Worm (Caenorhabditis elegans) whole organism, L3 larva: ENCODE data around the gene K12G11.6.

Source experiments
- R02D3.7 ChIP-seq: fragments of 150-350 bp; optimal IDR thresholded peaks from 2 replicates; lab custom pipeline; 2014; ENCODE audit warnings: missing biosample characterization, missing genetic modification characterization
- ZK546.5 ChIP-seq: sonication (generic microtip); optimal IDR thresholded peaks from 2 replicates; lab custom pipeline; 2017; ENCODE audit warnings: missing biosample characterization, missing genetic modification characterization
- aly-2 ChIP-seq: fragments of 150-350 bp; optimal IDR thresholded peaks from 2 replicates; lab custom pipeline; 2014; ENCODE audit warnings: missing biosample characterization, missing genetic modification characterization
- ama-1 ChIP-seq: fragments of 150-350 bp; optimal IDR thresholded peaks from 2 replicates; lab custom pipeline; 2018
- ceh-28 ChIP-seq: fragments of 150-350 bp; optimal IDR thresholded peaks from 2 replicates; lab custom pipeline; 2014; ENCODE audit warnings: missing biosample characterization, missing genetic modification reagents, missing genetic modification characterization
- ceh-9 ChIP-seq: sonication (generic microtip); optimal IDR thresholded peaks from 2 replicates; lab custom pipeline; 2018; ENCODE audit warnings: missing biosample characterization, missing genetic modification characterization
- daf-12 ChIP-seq: fragments of 150-350 bp; optimal IDR thresholded peaks from 2 replicates; lab custom pipeline; 2014; ENCODE audit warnings: missing biosample characterization, missing genetic modification reagents, missing genetic modification characterization
- egl-27 ChIP-seq: sonication (generic microtip); optimal IDR thresholded peaks from 4 replicates; lab custom pipeline; 2017; ENCODE audit warnings: missing biosample characterization, missing genetic modification reagents, missing genetic modification characterization
- egl-5 ChIP-seq: fragments of 150-350 bp; optimal IDR thresholded peaks from 2 replicates; lab custom pipeline; 2017; ENCODE audit warnings: missing biosample characterization, missing genetic modification reagents, missing genetic modification characterization, inconsistent platforms
- elt-1 ChIP-seq: fragments of 150-350 bp; optimal IDR thresholded peaks from 2 replicates; lab custom pipeline; 2014; ENCODE audit warnings: missing biosample characterization, missing genetic modification characterization
- elt-2 ChIP-seq: sonication (generic microtip); optimal IDR thresholded peaks from 2 replicates; lab custom pipeline; 2016; ENCODE audit warnings: missing genetic modification reagents, mild to moderate bottlenecking, missing genetic modification characterization, missing compliant biosample characterization
- elt-3 ChIP-seq, 3 experiments: fragments of 150-350 bp in 1 of 3; sonication (generic microtip) in 2 of 3; optimal IDR thresholded peaks; 2 replicates in 2 of 3; 4 replicates in 1 of 3; lab custom pipeline; 2014 to 2017; ENCODE audit warnings: missing biosample characterization in 3 of 3, missing genetic modification characterization in 3 of 3
- fkh-10 ChIP-seq: sonication (generic microtip); optimal IDR thresholded peaks from 2 replicates; lab custom pipeline; 2017; ENCODE audit warnings: missing biosample characterization, missing genetic modification reagents, missing genetic modification characterization
- fkh-2 ChIP-seq: fragments of 150-350 bp; optimal IDR thresholded peaks from 2 replicates; lab custom pipeline; 2014; ENCODE audit warnings: missing biosample characterization, missing genetic modification reagents, missing genetic modification characterization
- hmg-11 ChIP-seq: sonication (generic microtip); optimal IDR thresholded peaks from 2 replicates; lab custom pipeline; 2016; ENCODE audit warnings: missing genetic modification characterization, missing compliant biosample characterization
- jun-1 ChIP-seq: fragments of 150-350 bp; optimal IDR thresholded peaks from 2 replicates; lab custom pipeline; 2014; ENCODE audit warnings: missing biosample characterization, missing genetic modification reagents, missing genetic modification characterization
- lin-15B ChIP-seq: fragments of 150-350 bp; optimal IDR thresholded peaks from 2 replicates; lab custom pipeline; 2014; ENCODE audit warnings: missing biosample characterization, missing genetic modification characterization
- lin-39 ChIP-seq: fragments of 150-350 bp; optimal IDR thresholded peaks from 2 replicates; lab custom pipeline; 2018; ENCODE audit warnings: missing biosample characterization, missing genetic modification reagents, missing genetic modification characterization
- mdl-1 ChIP-seq: fragments of 150-350 bp; optimal IDR thresholded peaks from 2 replicates; lab custom pipeline; 2014; ENCODE audit warnings: missing biosample characterization, missing genetic modification characterization
- nfya-1 ChIP-seq: sonication (generic microtip); optimal IDR thresholded peaks from 2 replicates; lab custom pipeline; 2017; ENCODE audit warnings: missing genetic modification characterization, mild to moderate bottlenecking, missing compliant biosample characterization, antibody characterized with exemption, moderate library complexity; ENCODE audit not compliant: insufficient read depth
- nhr-11 ChIP-seq: fragments of 150-350 bp; optimal IDR thresholded peaks from 2 replicates; lab custom pipeline; 2014; ENCODE audit warnings: missing biosample characterization, missing genetic modification characterization
- nhr-12 ChIP-seq: fragments of 150-350 bp; optimal IDR thresholded peaks from 2 replicates; lab custom pipeline; 2014; ENCODE audit warnings: missing biosample characterization, missing genetic modification characterization
- nhr-23 ChIP-seq: fragments of 150-350 bp; optimal IDR thresholded peaks from 2 replicates; lab custom pipeline; 2014; ENCODE audit warnings: missing biosample characterization, missing genetic modification reagents, missing genetic modification characterization
- nhr-237 ChIP-seq: fragments of 150-350 bp; optimal IDR thresholded peaks from 2 replicates; lab custom pipeline; 2014; ENCODE audit warnings: missing biosample characterization, missing genetic modification characterization
- nhr-25 ChIP-seq: sonication (generic microtip); optimal IDR thresholded peaks from 2 replicates; lab custom pipeline; 2017; ENCODE audit warnings: missing biosample characterization, missing genetic modification characterization
- nhr-28 ChIP-seq: fragments of 150-350 bp; optimal IDR thresholded peaks from 2 replicates; lab custom pipeline; 2014; ENCODE audit warnings: missing biosample characterization, missing genetic modification characterization
- nhr-43 ChIP-seq: sonication (generic microtip); optimal IDR thresholded peaks from 2 replicates; lab custom pipeline; 2016; ENCODE audit warnings: mild to moderate bottlenecking, missing genetic modification characterization, missing compliant biosample characterization; ENCODE audit not compliant: poor library complexity, severe bottlenecking
- nhr-67 ChIP-seq: fragments of 150-350 bp; optimal IDR thresholded peaks from 2 replicates; lab custom pipeline; 2014; ENCODE audit warnings: missing biosample characterization, missing genetic modification characterization
- nhr-76 ChIP-seq: fragments of 150-350 bp; sonication (generic microtip); optimal IDR thresholded peaks from 5 replicates; lab custom pipeline; 2014; ENCODE audit warnings: missing biosample characterization, missing genetic modification characterization
- nhr-77 ChIP-seq: fragments of 150-350 bp; optimal IDR thresholded peaks from 2 replicates; lab custom pipeline; 2014; ENCODE audit warnings: missing biosample characterization, missing genetic modification characterization
- pha-4 ChIP-seq: fragments of 150-350 bp; optimal IDR thresholded peaks from 2 replicates; lab custom pipeline; 2014; ENCODE audit warnings: missing biosample characterization, missing genetic modification reagents, missing genetic modification characterization
- pqm-1 ChIP-seq: fragments of 150-350 bp; optimal IDR thresholded peaks from 2 replicates; lab custom pipeline; 2017; ENCODE audit warnings: missing biosample characterization, missing genetic modification characterization, inconsistent platforms
- sea-2 ChIP-seq: fragments of 150-350 bp; sonication (generic microtip); optimal IDR thresholded peaks from 4 replicates; lab custom pipeline; 2014; ENCODE audit warnings: missing biosample characterization, missing genetic modification reagents, missing genetic modification characterization
- skn-1 ChIP-seq: fragments of 150-350 bp; optimal IDR thresholded peaks from 2 replicates; lab custom pipeline; 2014; ENCODE audit warnings: missing biosample characterization, missing genetic modification characterization
- snpc-4 ChIP-seq: fragments of 150-350 bp; optimal IDR thresholded peaks from 2 replicates; lab custom pipeline; 2014; ENCODE audit warnings: missing biosample characterization, missing genetic modification characterization
- tbx-2 ChIP-seq: sonication (generic microtip); optimal IDR thresholded peaks from 2 replicates; lab custom pipeline; 2016; ENCODE audit warnings: mild to moderate bottlenecking, missing genetic modification characterization, missing compliant biosample characterization
- unc-62 ChIP-seq: fragments of 150-350 bp; sonication (generic microtip); optimal IDR thresholded peaks from 4 replicates; lab custom pipeline; 2014; ENCODE audit warnings: missing biosample characterization, missing genetic modification reagents, missing genetic modification characterization
- zag-1 ChIP-seq: fragments of 150-350 bp; optimal IDR thresholded peaks from 2 replicates; lab custom pipeline; 2014; ENCODE audit warnings: missing biosample characterization, missing genetic modification characterization
- ztf-11 ChIP-seq: fragments of 150-350 bp; optimal IDR thresholded peaks from 2 replicates; lab custom pipeline; 2014; ENCODE audit warnings: missing biosample characterization, missing genetic modification characterization
- ztf-4 ChIP-seq: fragments of 150-350 bp; optimal IDR thresholded peaks from 2 replicates; lab custom pipeline; 2014; ENCODE audit warnings: missing biosample characterization, missing genetic modification characterization

The K12G11.6 gene

ce11 chrV:11889115-11889935, 4.8 kb upstream of the K12G11.6 start (continued):
- TF ChIP-seq nhr-43 (tag; lab: Kevin White, UChicago) (peak; percentile 59), nfya-1 (no peak), snpc-4 (tag; lab: Kevin White, UChicago) (no peak), zag-1 (no peak), mdl-1 (tag; lab: Kevin White, UChicago) (no peak), ztf-11 (tag; lab: Kevin White, UChicago) (no peak), ztf-4 (tag; lab: Kevin White, UChicago) (no peak), pha-4 (tag; lab: Kevin White, UChicago) (peak; percentile 88), nhr-77 (tag; lab: Kevin White, UChicago) (no peak), hmg-11 (tag; lab: Kevin White, UChicago) (no peak), nhr-76 (tag; lab: Kevin White, UChicago) (no peak), egl-27 (tag; lab: Kevin White, UChicago) (no peak), nhr-12 (tag; lab: Kevin White, UChicago) (no peak), skn-1 (no peak), elt-3 (tag; optimal IDR thresholded peaks at IDR 0.05; lab: Kevin White, UChicago) (no peak)

ce11 chrV:11891143-11891862, 2.8 kb upstream of the K12G11.6 start, which contains the start of the genes sodh-2 and srx-76:
Gene sodh-2 (minus strand): TSS chrV:11891243.
Gene srx-76 (plus strand): TSS chrV:11891812.
- TF ChIP-seq elt-1 (tag; lab: Kevin White, UChicago) (no peak), ceh-28 (tag; lab: Kevin White, UChicago) (no peak), tbx-2 (tag; lab: Kevin White, UChicago) (no peak), unc-62 (no peak), nhr-43 (tag; lab: Kevin White, UChicago) (no peak)
- TF ChIP-seq, all 47 proteins: peak for 0

ce11 chrV:11896322-11896898, 2.3 kb downstream of the K12G11.6 start:
- TF ChIP-seq ceh-28 (tag; lab: Kevin White, UChicago) (no peak), pha-4 (tag; lab: Kevin White, UChicago) (peak; percentile 57), elt-2 (tag; lab: Kevin White, UChicago) (peak; percentile 60), jun-1 (tag; lab: Kevin White, UChicago) (no peak), ztf-11 (tag; lab: Kevin White, UChicago) (no peak), nhr-23 (tag; lab: Kevin White, UChicago) (peak; percentile 36), ama-1 (lab: Kevin White, UChicago) (no peak), sea-2 (no peak), fkh-2 (tag; lab: Kevin White, UChicago) (no peak), lin-15B (tag; lab: Kevin White, UChicago) (peak; percentile 38), nhr-43 (tag; lab: Kevin White, UChicago) (no peak), lin-39 (tag; lab: Kevin White, UChicago) (no peak), hmg-11 (tag; lab: Kevin White, UChicago) (peak; percentile 9), pqm-1 (tag; lab: Kevin White, UChicago) (peak; percentile 24), aly-2 (tag; lab: Kevin White, UChicago) (no peak), nfya-1 (no peak), tbx-2 (tag; lab: Kevin White, UChicago) (no peak), daf-12 (no peak), nhr-11 (tag; lab: Kevin White, UChicago) (no peak), fkh-10 (GFP tag; lab: Kevin White, UChicago) (no peak), unc-62 (no peak), ceh-9 (tag; lab: Kevin White, UChicago) (no peak), nhr-25 (peak; percentile 84), nhr-67 (tag; lab: Kevin White, UChicago) (no peak), ZK546.5 (tag; lab: Kevin White, UChicago) (no peak), nhr-76 (tag; lab: Kevin White, UChicago) (no peak), snpc-4 (tag; lab: Kevin White, UChicago) (no peak), nhr-28 (no peak), R02D3.7 (tag; lab: Kevin White, UChicago) (no peak), nhr-77 (tag; lab: Kevin White, UChicago) (no peak), nhr-237 (tag; lab: Kevin White, UChicago) (no peak), egl-5 (tag; lab: Kevin White, UChicago) (no peak)
